Fruit fly (Drosophila melanogaster): ENCODE results near the gene Set.
A peak's percentile ranks its signal among the peaks of the same experiment; 100 is the strongest.

The Set gene

dm6 chr3R:15218824-15219576, 44.4 kb upstream of the Set start, which contains the start of the genes SIDL and CG12241 (continued):
- no peak for TF ChIP-seq CG12219 (GFP tag; optimal IDR thresholded peaks at IDR 0.05)
- no peak for TF ChIP-seq CG17328 (GFP tag; IDR thresholded peaks at IDR 0.05)
- no peak for TF ChIP-seq hb (GFP tag; IDR thresholded peaks at IDR 0.05; ENCODE audit: partially characterized antibody)
- TF ChIP-seq zfh2 (GFP tag; optimal IDR thresholded peaks at IDR 0.05): peak; percentile 85
- TF ChIP-seq Oaz (GFP tag; IDR thresholded peaks at IDR 0.05): 0 out of 2 replicates have a peak, but pooled peaks have one; percentile 21
- TF ChIP-seq fru (optimal IDR thresholded peaks at IDR 0.05): no peak
- peak; percentile 60 for TF ChIP-seq ftz-f1 (GFP tag; optimal IDR thresholded peaks at IDR 0.05)
- TF ChIP-seq CG9215 (GFP tag; IDR thresholded peaks at IDR 0.05): peak; percentile 90
- TF ChIP-seq Optix (GFP tag; IDR thresholded peaks at IDR 0.05): peak; percentile 23; the same call in 1 of the 3 replicates
- peak; percentile 80; the same call in 2 of the 3 replicates for TF ChIP-seq C15 (GFP tag; IDR thresholded peaks at IDR 0.05)
- peak; percentile 76 for TF ChIP-seq CG13775 (GFP tag; optimal IDR thresholded peaks at IDR 0.05)
- peak; percentile 82 for TF ChIP-seq bab2 (GFP tag; optimal IDR thresholded peaks at IDR 0.05)
- TF ChIP-seq ems (GFP tag; optimal IDR thresholded peaks at IDR 0.05): peak; percentile 84
- no peak for TF ChIP-seq Hmr (GFP tag; optimal IDR thresholded peaks at IDR 0.05)
- TF ChIP-seq prd (optimal IDR thresholded peaks at IDR 0.05): no peak
- peak; percentile 96 for TF ChIP-seq prd (GFP tag; IDR thresholded peaks at IDR 0.05)
- no peak for TF ChIP-seq CG7839 (tag; optimal IDR thresholded peaks at IDR 0.05)
- peak; percentile 16 to 70 for TF ChIP-seq chif (GFP tag; optimal IDR thresholded peaks at IDR 0.05)
- TF ChIP-seq Oli (tag; optimal IDR thresholded peaks at IDR 0.05): peak; percentile 33
- no peak for TF ChIP-seq ewg (GFP tag; optimal IDR thresholded peaks at IDR 0.05)
- peak; percentile 93 for TF ChIP-seq Rx (GFP tag; IDR thresholded peaks at IDR 0.05)
- TF ChIP-seq tup (GFP tag; optimal IDR thresholded peaks at IDR 0.05): no peak
- peak; percentile 73 for TF ChIP-seq CG14710 (tag; optimal IDR thresholded peaks at IDR 0.05)
- no peak for TF ChIP-seq zen2 (GFP tag; IDR thresholded peaks at IDR 0.05; ENCODE audit: partially characterized antibody)
- peak; percentile 59 for TF ChIP-seq CG33213 (GFP tag; optimal IDR thresholded peaks at IDR 0.05)
- no peak for TF ChIP-seq CG1529 (GFP tag; optimal IDR thresholded peaks at IDR 0.05)
- no peak for TF ChIP-seq aop (GFP tag; IDR thresholded peaks at IDR 0.05)
- peak; percentile 62 for TF ChIP-seq CG9437 (GFP tag; optimal IDR thresholded peaks at IDR 0.05)
- TF ChIP-seq CG4730 (GFP tag; IDR thresholded peaks at IDR 0.05): peak; percentile 92
- peak; percentile 15 for TF ChIP-seq CG7786 (GFP tag; optimal IDR thresholded peaks at IDR 0.05)
- TF ChIP-seq knrl (GFP tag; IDR thresholded peaks at IDR 0.05; ENCODE audit: partially characterized antibody): peak; percentile 16; the same call in 1 of the 3 replicates
- peak; percentile 59 for TF ChIP-seq BEAF-32 (GFP tag; optimal IDR thresholded peaks at IDR 0.05)
- no peak for TF ChIP-seq abd-A (tag; optimal IDR thresholded peaks at IDR 0.05)
- TF ChIP-seq MTF-1 (GFP tag; optimal IDR thresholded peaks at IDR 0.05; ENCODE audit: borderline replicate concordance): peak; percentile 32
- peak; percentile 75 for TF ChIP-seq Doc2 (GFP tag; IDR thresholded peaks at IDR 0.05)
- peak; percentile 25 for TF ChIP-seq CG16815 (GFP tag; optimal IDR thresholded peaks at IDR 0.05)
- TF ChIP-seq HmgD (GFP tag; optimal IDR thresholded peaks at IDR 0.05): peak; percentile 26
- no peak for TF ChIP-seq Deaf1 (tag; optimal IDR thresholded peaks at IDR 0.05)
- TF ChIP-seq CG7963 (GFP tag; IDR thresholded peaks at IDR 0.05; ENCODE audit: partially characterized antibody): no peak
- TF ChIP-seq Side (GFP tag; optimal IDR thresholded peaks at IDR 0.05): peak; percentile 77
- no peak for TF ChIP-seq tna (GFP tag; IDR thresholded peaks at IDR 0.05; ENCODE audit: partially characterized antibody)
- no peak for TF ChIP-seq sqz (GFP tag; optimal IDR thresholded peaks at IDR 0.05)
- TF ChIP-seq CG3726 (GFP tag; IDR thresholded peaks at IDR 0.05): peak; percentile 79; the same call in 2 of the 3 replicates
- TF ChIP-seq Hmx (GFP tag; optimal IDR thresholded peaks at IDR 0.05): no peak
- peak; percentile 39; the same call in 1 of the 2 replicates for TF ChIP-seq CG14014 (GFP tag; IDR thresholded peaks at IDR 0.05)
- TF ChIP-seq gsb-n (tag; optimal IDR thresholded peaks at IDR 0.05): no peak
- peak; percentile 75 for TF ChIP-seq maf-S (GFP tag; optimal IDR thresholded peaks at IDR 0.05)
- TF ChIP-seq Dad (GFP tag; optimal IDR thresholded peaks at IDR 0.05): peak; percentile 78
- TF ChIP-seq CG2202 (tag; optimal IDR thresholded peaks at IDR 0.05): no peak

All from whole organism, embryonic.